Fruit fly (Drosophila melanogaster) whole organism, wandering third instar larva: ENCODE measurements around the gene kdn.

Source experiments
- CG32264 ChIP-seq: fragments of 200-800 bp; sonication (Bioruptor generic); optimal IDR thresholded peaks from 2 replicates; lab custom pipeline; 2016; ENCODE audit warnings: missing biosample characterization, missing genetic modification characterization
- CG9705 ChIP-seq: fragments of 200-800 bp; sonication (Bioruptor generic); optimal IDR thresholded peaks from 2 replicates; lab custom pipeline; 2018; ENCODE audit warnings: missing biosample characterization, mild to moderate bottlenecking, missing genetic modification characterization
- Dfd ChIP-seq: fragments of >200 bp; optimal IDR thresholded peaks from 2 replicates; lab custom pipeline; 2017; ENCODE audit warnings: missing biosample characterization, missing genetic modification characterization
- Dif ChIP-seq: fragments of 200-275, 200-300 bp; sonication (Bioruptor generic); optimal IDR thresholded peaks from 2 replicates; lab custom pipeline; 2018; ENCODE audit warnings: missing biosample characterization, missing genetic modification characterization; ENCODE audit not compliant: partially characterized antibody
- HLH106 ChIP-seq: fragments of 200-800 bp; optimal IDR thresholded peaks from 3 replicates; lab custom pipeline; 2019; ENCODE audit warnings: missing biosample characterization, mild to moderate bottlenecking, missing genetic modification characterization, moderate library complexity
- Hnf4 ChIP-seq: fragments of 200-800 bp; sonication (Bioruptor generic); optimal IDR thresholded peaks from 2 replicates; lab custom pipeline; 2016; ENCODE audit warnings: missing biosample characterization, mild to moderate bottlenecking, missing genetic modification characterization
- Hr78 ChIP-seq: fragments of >200 bp; optimal IDR thresholded peaks from 2 replicates; lab custom pipeline; 2017; ENCODE audit warnings: missing biosample characterization, missing genetic modification characterization
- Hr83 ChIP-seq: fragments of 200-300 bp; sonication (Bioruptor generic); optimal IDR thresholded peaks from 2 replicates; lab custom pipeline; 2016; ENCODE audit warnings: missing biosample characterization, mild to moderate bottlenecking, missing genetic modification characterization, moderate library complexity; ENCODE audit not compliant: poor library complexity, severe bottlenecking
- Jra ChIP-seq: sonication (Bioruptor generic); optimal IDR thresholded peaks from 2 replicates; lab custom pipeline; 2016; ENCODE audit warnings: missing biosample characterization, missing genetic modification characterization
- Mio ChIP-seq: sonication (Bioruptor generic); optimal IDR thresholded peaks from 2 replicates; lab custom pipeline; 2016; ENCODE audit warnings: missing biosample characterization, missing genetic modification characterization
- Myc ChIP-seq: fragments of >200 bp; optimal IDR thresholded peaks from 2 replicates; lab custom pipeline; 2017
- N ChIP-seq: fragments of >200 bp; optimal IDR thresholded peaks from 2 replicates; lab custom pipeline; 2018; ENCODE audit warnings: missing biosample characterization, missing external identifiers, missing genetic modification characterization
- OdsH ChIP-seq: fragments of 200-800 bp; sonication (Bioruptor generic); optimal IDR thresholded peaks from 2 replicates; lab custom pipeline; 2016; ENCODE audit warnings: missing biosample characterization, mild to moderate bottlenecking, missing genetic modification characterization
- Rel ChIP-seq, 2 experiments: fragments of 200-800 bp; sonication (Bioruptor generic) in 1 of 2; optimal IDR thresholded peaks; 2 replicates in 1 of 2; 3 replicates in 1 of 2; lab custom pipeline; 2016 to 2019; ENCODE audit warnings: mild to moderate bottlenecking in 2 of 2, missing biosample characterization in 2 of 2, missing genetic modification characterization in 2 of 2, moderate library complexity in 1 of 2
- Sp1 ChIP-seq: fragments of 200-800 bp; sonication (Bioruptor generic); optimal IDR thresholded peaks from 3 replicates; lab custom pipeline; 2019; ENCODE audit warnings: missing biosample characterization, mild to moderate bottlenecking, missing genetic modification characterization, moderate library complexity
- Vsx2 ChIP-seq: fragments of 200-300, 225-300 bp; sonication (Bioruptor generic); optimal IDR thresholded peaks from 2 replicates; lab custom pipeline; 2018; ENCODE audit warnings: missing biosample characterization, missing genetic modification characterization; ENCODE audit not compliant: partially characterized antibody
- br ChIP-seq: fragments of 200-800 bp; sonication (Bioruptor generic); optimal IDR thresholded peaks from 2 replicates; lab custom pipeline; 2016; ENCODE audit warnings: missing biosample characterization, missing genetic modification characterization
- brk ChIP-seq: fragments of 200-800 bp; sonication (Bioruptor generic); optimal IDR thresholded peaks from 2 replicates; lab custom pipeline; 2016; ENCODE audit warnings: missing biosample characterization, mild to moderate bottlenecking, missing genetic modification characterization
- dmrt93B ChIP-seq: fragments of 200-800 bp; sonication (Bioruptor generic); optimal IDR thresholded peaks from 2 replicates; lab custom pipeline; 2018; ENCODE audit warnings: missing biosample characterization, mild to moderate bottlenecking, missing genetic modification characterization
- dsf ChIP-seq: sonication (Bioruptor generic); optimal IDR thresholded peaks from 2 replicates; lab custom pipeline; 2016; ENCODE audit warnings: missing biosample characterization, missing genetic modification characterization, borderline replicate concordance
- ey ChIP-seq: fragments of 200-800 bp; sonication (Bioruptor generic); optimal IDR thresholded peaks from 2 replicates; lab custom pipeline; 2016; ENCODE audit warnings: missing biosample characterization, missing genetic modification characterization
- foxo ChIP-seq, 2 experiments: fragments of 200-800 bp; sonication (Bioruptor generic); optimal IDR thresholded peaks; 2 replicates in 1 of 2; 3 replicates in 1 of 2; lab custom pipeline; 2016 to 2017; ENCODE audit warnings: missing biosample characterization in 2 of 2, missing genetic modification characterization in 2 of 2
- fru ChIP-seq: fragments of 200-800 bp; sonication (Bioruptor generic); optimal IDR thresholded peaks from 3 replicates; lab custom pipeline; 2016; ENCODE audit warnings: missing biosample characterization, mild to moderate bottlenecking, missing genetic modification characterization
- h ChIP-seq: fragments of 200-800 bp; sonication (Bioruptor generic); optimal IDR thresholded peaks from 3 replicates; lab custom pipeline; 2016; ENCODE audit warnings: missing biosample characterization, mild to moderate bottlenecking, missing genetic modification characterization
- jim ChIP-seq: fragments of 175-275, 200-325 bp; sonication (Bioruptor generic); optimal IDR thresholded peaks from 2 replicates; lab custom pipeline; 2016; ENCODE audit warnings: missing biosample characterization, mild to moderate bottlenecking, missing genetic modification characterization
- psq ChIP-seq: fragments of 200-800 bp; sonication (Bioruptor generic); optimal IDR thresholded peaks from 3 replicates; lab custom pipeline; 2017; ENCODE audit warnings: missing biosample characterization, mild to moderate bottlenecking, missing genetic modification characterization, moderate library complexity
- rgr ChIP-seq: fragments of 200-800 bp; sonication (Bioruptor generic); optimal IDR thresholded peaks from 3 replicates; lab custom pipeline; 2016; ENCODE audit warnings: missing biosample characterization, mild to moderate bottlenecking, missing genetic modification characterization
- woc ChIP-seq: sonication (Bioruptor generic); optimal IDR thresholded peaks from 2 replicates; lab custom pipeline; 2016; ENCODE audit warnings: missing biosample characterization, mild to moderate bottlenecking, missing genetic modification characterization

The kdn gene

dm6 chrX:6354163-6354562 is 3.7 kb downstream of the kdn start:
- TF ChIP-seq dsf, result no peak
- TF ChIP-seq, all 38 proteins: peak for 0

dm6 chrX:6355090-6355679 is 4.8 kb downstream of the kdn start:
- no peak for TF ChIP-seq Vsx2 (GFP tag; lab: Kevin White, UChicago)
- no peak for TF ChIP-seq CG32264 (GFP tag; lab: Kevin White, UChicago)
- no peak for TF ChIP-seq Rel (GFP tag; optimal IDR thresholded peaks at IDR 0.05; lab: Kevin White, UChicago)
- peak; percentile 44 for TF ChIP-seq Rel (tag; optimal IDR thresholded peaks at IDR 0.05; lab: Kevin White, UChicago)

DNA sequence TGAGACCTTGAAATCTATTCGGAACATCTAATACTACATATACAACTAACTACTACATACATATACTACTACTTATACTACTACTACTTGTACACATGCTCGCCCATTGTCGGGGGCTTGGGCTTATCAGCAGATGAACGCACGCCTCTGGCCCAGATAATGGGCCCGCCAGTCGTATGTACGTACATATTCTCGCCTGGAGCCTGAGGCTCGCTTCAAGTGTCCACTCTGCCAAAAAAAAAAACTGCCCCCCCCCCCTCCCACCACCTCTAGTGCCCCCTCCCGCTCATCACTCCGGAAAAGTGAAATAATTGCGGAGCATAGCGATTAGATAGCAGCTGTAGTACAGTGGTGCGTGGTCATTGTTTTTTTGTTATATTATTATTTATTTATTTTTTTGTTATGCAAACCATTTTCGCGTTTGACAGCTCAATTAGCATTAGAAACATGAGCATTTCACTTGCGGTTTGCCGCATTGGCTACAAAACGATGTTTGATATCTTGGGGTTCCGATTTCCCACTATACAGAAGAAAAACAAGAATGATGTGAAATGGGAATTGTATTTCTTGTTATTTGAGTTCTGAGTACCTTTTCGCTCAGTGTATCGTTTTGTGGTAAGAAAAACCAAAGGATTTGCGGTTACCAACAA is 6.4 kb downstream of the kdn start:
- peak; percentile 33 for TF ChIP-seq h (GFP tag; lab: Kevin White, UChicago)
- peak; percentile 25 for TF ChIP-seq HLH106
- TF ChIP-seq rgr (GFP tag; lab: Kevin White, UChicago), result peak; percentile 48
- no peak for TF ChIP-seq Vsx2 (GFP tag; lab: Kevin White, UChicago)
- TF ChIP-seq psq (GFP tag; lab: Kevin White, UChicago), result peak; percentile 17
- no peak for TF ChIP-seq Mio (GFP tag; lab: Kevin White, UChicago)
- TF ChIP-seq foxo (GFP tag; optimal IDR thresholded peaks at IDR 0.05; lab: Kevin White, UChicago), result peak in 1 of 2 experiments; percentile 29

DNA sequence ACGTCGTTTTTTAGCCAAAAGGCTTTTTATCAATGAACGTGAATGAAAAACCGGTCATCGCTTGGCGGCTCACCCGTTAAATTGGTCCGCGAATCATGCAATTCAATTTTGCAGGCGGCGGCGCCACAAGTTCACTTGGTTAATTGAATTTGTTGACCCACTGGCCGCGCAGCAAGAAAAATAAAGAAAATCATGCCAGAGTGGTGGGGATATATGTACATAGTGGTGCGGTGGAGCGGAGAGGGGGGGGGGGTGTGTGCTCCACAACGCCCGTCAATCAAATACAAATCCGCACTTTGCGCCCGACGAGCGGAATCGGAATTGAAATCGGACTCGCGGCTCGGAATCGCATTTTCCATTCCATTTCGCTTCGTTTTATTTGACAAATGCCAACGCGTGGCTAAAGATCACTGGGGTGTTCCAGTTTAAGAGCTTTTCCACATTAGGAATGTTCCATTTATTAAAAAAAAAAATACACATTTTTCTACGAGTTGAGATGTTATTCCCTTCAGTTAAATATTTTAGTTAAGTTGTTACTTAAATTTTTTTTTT is 7.1 kb downstream of the kdn start:
- no peak for TF ChIP-seq Rel (GFP tag; optimal IDR thresholded peaks at IDR 0.05; lab: Kevin White, UChicago)
- peak; percentile 35 for TF ChIP-seq Rel (tag; optimal IDR thresholded peaks at IDR 0.05; lab: Kevin White, UChicago)
- no peak for TF ChIP-seq br (GFP tag; lab: Kevin White, UChicago)

dm6 chrX:6358198-6358597 is 7.8 kb downstream of the kdn start:
- TF ChIP-seq Rel (GFP tag; optimal IDR thresholded peaks at IDR 0.05; lab: Kevin White, UChicago), result no peak
- peak; percentile 99 for TF ChIP-seq Rel (tag; optimal IDR thresholded peaks at IDR 0.05; lab: Kevin White, UChicago)
- TF ChIP-seq Hr83, result no peak
- no peak for TF ChIP-seq fru (GFP tag; lab: Kevin White, UChicago)
- TF ChIP-seq, all 38 proteins: peak for 1

- no peak for TF ChIP-seq Hr78 (GFP tag; lab: Kevin White, UChicago)
Observed at dm6 chrX:6361215-6361614, 10.8 kb downstream of the kdn start.

dm6 chrX:6365632-6366356 is 15.4 kb downstream of the kdn start, which contains the start of the genes swa and Marf:
swa (minus strand) TSS chrX:6365708.
Marf (plus strand) TSS chrX:6365949.
- TF ChIP-seq Jra (GFP tag; lab: Kevin White, UChicago) (no peak), Dif (GFP tag; lab: Kevin White, UChicago) (no peak), OdsH (GFP tag; lab: Kevin White, UChicago) (no peak), CG9705 (GFP tag; lab: Kevin White, UChicago) (no peak), Hr78 (GFP tag; lab: Kevin White, UChicago) (no peak), brk (GFP tag; lab: Kevin White, UChicago) (no peak), jim (GFP tag; lab: Kevin White, UChicago) (no peak), N (no peak), Hr83 (no peak), HLH106 (no peak)

DNA sequence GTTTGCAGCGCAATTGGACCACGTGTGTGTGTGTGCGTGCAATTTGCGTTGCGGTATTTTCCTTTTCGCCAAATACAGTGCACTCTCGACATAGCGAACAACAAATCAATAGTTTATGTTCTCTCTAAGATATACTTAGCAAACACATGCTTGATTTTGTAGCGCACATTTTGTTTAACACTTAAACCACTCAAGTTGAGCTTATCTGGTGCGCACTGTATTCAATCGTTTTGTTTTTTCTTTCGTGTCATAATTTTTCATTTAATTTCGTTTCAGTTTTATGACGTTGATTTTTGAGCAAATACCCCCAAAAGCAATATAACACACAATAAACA is 15.9 kb downstream of the kdn start:
- TF ChIP-seq ey (GFP tag; lab: Kevin White, UChicago) (peak; percentile 95), Dfd (GFP tag; lab: Kevin White, UChicago) (no peak), Sp1 (GFP tag; lab: Kevin White, UChicago) (peak; percentile 93), Dif (GFP tag; lab: Kevin White, UChicago) (no peak), dmrt93B (peak; percentile 87), Hr83 (peak; percentile 94), Rel (GFP tag; optimal IDR thresholded peaks at IDR 0.05; lab: Kevin White, UChicago) (no peak), Rel (tag; optimal IDR thresholded peaks at IDR 0.05; lab: Kevin White, UChicago) (peak; percentile 89), Hnf4 (GFP tag; lab: Kevin White, UChicago) (peak; percentile 95), rgr (GFP tag; lab: Kevin White, UChicago) (peak; percentile 95), CG9705 (GFP tag; lab: Kevin White, UChicago) (peak; percentile 93), foxo (GFP tag; optimal IDR thresholded peaks at IDR 0.05; lab: Kevin White, UChicago) (peak; percentile 81 to 97), Jra (GFP tag; lab: Kevin White, UChicago) (peak; percentile 80), woc (GFP tag; lab: Kevin White, UChicago) (peak; percentile 86), dsf (peak; percentile 61), OdsH (GFP tag; lab: Kevin White, UChicago) (peak; percentile 92), Myc (lab: Kevin White, UChicago) (no peak), Hr78 (GFP tag; lab: Kevin White, UChicago) (no peak), br (GFP tag; lab: Kevin White, UChicago) (peak; percentile 93), CG32264 (GFP tag; lab: Kevin White, UChicago) (peak; percentile 86), h (GFP tag; lab: Kevin White, UChicago) (peak; percentile 95), N (no peak), fru (GFP tag; lab: Kevin White, UChicago) (peak; percentile 94)
